Fruit fly (Drosophila melanogaster): ENCODE results near the gene Mf.

DNA sequence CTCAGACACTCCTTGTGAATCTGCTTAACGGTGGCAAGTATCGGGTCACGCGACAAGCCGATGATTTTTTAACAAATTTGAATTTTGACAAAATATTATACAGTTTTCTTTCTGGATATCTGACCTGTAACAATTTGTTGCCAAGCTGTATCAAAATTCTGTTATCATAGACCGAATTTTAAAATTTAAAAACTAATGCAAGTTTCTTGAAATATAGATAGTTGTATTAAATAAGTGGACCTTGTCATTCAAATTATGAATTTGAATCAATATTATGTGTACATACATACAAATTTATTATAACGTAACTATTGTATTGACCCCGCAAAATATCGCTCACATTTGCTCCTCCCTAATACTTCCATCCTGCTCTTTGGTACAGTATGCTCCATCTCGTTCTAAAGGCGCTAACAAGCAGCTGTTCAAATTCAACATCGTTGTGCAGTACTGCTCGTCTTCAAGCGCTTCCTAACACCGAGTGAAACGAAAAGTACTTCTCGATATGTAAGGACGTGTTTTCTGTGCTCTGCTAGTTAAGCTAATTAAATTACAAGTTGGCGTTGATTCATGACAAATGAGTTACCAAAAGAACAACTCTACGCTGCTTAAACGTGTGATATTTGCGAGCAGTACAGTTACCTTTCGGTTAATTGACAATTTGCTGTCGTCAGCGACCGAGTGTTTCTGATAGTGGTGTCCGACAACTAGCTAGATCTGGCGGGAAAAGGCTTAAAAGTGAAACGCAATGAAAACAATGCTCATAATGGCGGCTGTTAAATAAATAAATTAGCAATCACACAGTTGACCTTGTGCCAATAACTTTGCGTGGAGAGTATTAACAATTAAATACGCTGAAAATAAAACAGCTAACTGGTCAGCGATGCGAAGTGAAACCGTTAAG lies 15.1 kb upstream of the Mf start, which contains the start of the genes Kpc1 and CG42542:
- no peak for TF ChIP-seq h (optimal IDR thresholded peaks at IDR 0.05)
- TF ChIP-seq ttk (optimal IDR thresholded peaks at IDR 0.05): no peak
- TF ChIP-seq insv (optimal IDR thresholded peaks at IDR 0.05): no peak
- TF ChIP-seq psq (optimal IDR thresholded peaks at IDR 0.05): no peak
- TF ChIP-seq Myc (optimal IDR thresholded peaks at IDR 0.05): no peak

Data from Kc167 (cell line).